Worm (Caenorhabditis elegans) whole organism, L4 larva: Measurements from ENCODE around the gene hda-2.
A peak's percentile ranks its signal among the peaks of the same experiment; 100 is the strongest.

Experiments used
- F26F4.8 ChIP-seq: fragments of 200-800 bp; sonication (Bioruptor generic); conservative IDR thresholded peaks from 2 replicates; pipeline ENCODE4 v1.3.6; 2022; ENCODE audit warnings: missing genetic modification characterization, missing compliant biosample characterization
- F49E8.2 ChIP-seq: sonication (generic microtip); optimal IDR thresholded peaks from 2 replicates; lab custom pipeline; 2016; ENCODE audit warnings: missing compliant biosample characterization, mild to moderate bottlenecking, missing genetic modification characterization, borderline replicate concordance
- T20F7.1 ChIP-seq: fragments of 200-800 bp; sonication (Bioruptor generic); optimal IDR thresholded peaks from 2 replicates; lab custom pipeline; 2018; ENCODE audit warnings: mild to moderate bottlenecking, missing genetic modification characterization, missing compliant biosample characterization
- Y105C5A.15 ChIP-seq: fragments of 200-800 bp; sonication (Bioruptor generic); IDR thresholded peaks from 2 replicates; pipeline ENCODE4 v1.3.6; 2022; ENCODE audit warnings: missing genetic modification characterization, missing compliant biosample characterization
- aha-1 ChIP-seq: fragments of 150-350 bp; peaks from one replicate; lab custom pipeline; 2014; ENCODE audit warnings: missing biosample characterization, missing genetic modification characterization
- aly-2 ChIP-seq: sonication (generic microtip); optimal IDR thresholded peaks from 2 replicates; lab custom pipeline; 2018; ENCODE audit warnings: missing biosample characterization, missing genetic modification characterization
- attf-4 ChIP-seq: sonication (generic microtip); optimal IDR thresholded peaks from 3 replicates; lab custom pipeline; 2017; ENCODE audit warnings: missing biosample characterization, missing genetic modification characterization
- ceh-20 ChIP-seq: fragments of 200-800 bp; sonication (Bioruptor generic); IDR thresholded peaks from 2 replicates; pipeline ENCODE4 v1.3.6; 2022; ENCODE audit warnings: missing genetic modification reagents, missing genetic modification characterization, missing compliant biosample characterization
- ceh-28 ChIP-seq: fragments of 150-350 bp; optimal IDR thresholded peaks from 2 replicates; lab custom pipeline; 2014; ENCODE audit warnings: missing biosample characterization, missing genetic modification reagents, missing genetic modification characterization
- ceh-44 ChIP-seq: fragments of 200-800 bp; sonication (Bioruptor generic); IDR thresholded peaks from 2 replicates; pipeline ENCODE4 v1.3.6; 2022; ENCODE audit warnings: missing genetic modification reagents, missing genetic modification characterization, missing compliant biosample characterization
- ceh-62 ChIP-seq: sonication (generic microtip); optimal IDR thresholded peaks from 2 replicates; lab custom pipeline; 2017; ENCODE audit warnings: missing biosample characterization, missing genetic modification characterization
- ces-1 ChIP-seq: fragments of 150-350 bp; sonication (generic microtip); optimal IDR thresholded peaks from 4 replicates; lab custom pipeline; 2014; ENCODE audit warnings: missing biosample characterization, missing genetic modification reagents, missing genetic modification characterization
- ctbp-1 ChIP-seq: fragments of 200-800 bp; sonication (Bioruptor generic); IDR thresholded peaks from 2 replicates; pipeline ENCODE4 v1.3.6; 2022; ENCODE audit warnings: missing genetic modification reagents, missing genetic modification characterization, missing compliant biosample characterization
- daf-19 ChIP-seq: fragments of 200-800 bp; sonication (Bioruptor generic); conservative IDR thresholded peaks from 2 replicates; pipeline ENCODE4 v1.3.6; 2022; ENCODE audit warnings: missing genetic modification characterization, missing compliant biosample characterization
- daf-8 ChIP-seq: fragments of 200-800 bp; sonication (Bioruptor generic); IDR thresholded peaks from 2 replicates; pipeline ENCODE4 v1.3.6; 2022; ENCODE audit warnings: missing genetic modification characterization, missing compliant biosample characterization
- dmd-6 ChIP-seq: fragments of 200-800 bp; sonication (Bioruptor generic); IDR thresholded peaks from 2 replicates; pipeline ENCODE4 v1.3.6; 2022; ENCODE audit warnings: missing genetic modification reagents, missing genetic modification characterization, missing compliant biosample characterization
- dpl-1 ChIP-seq: fragments of 150-350 bp; optimal IDR thresholded peaks from 2 replicates; lab custom pipeline; 2014; ENCODE audit warnings: missing biosample characterization, missing genetic modification reagents, missing genetic modification characterization
- egl-43 ChIP-seq: fragments of 200-800 bp; sonication (Bioruptor generic); IDR thresholded peaks from 2 replicates; pipeline ENCODE4 v1.3.6; 2022; ENCODE audit warnings: missing genetic modification reagents, missing genetic modification characterization, missing compliant biosample characterization
- fkh-10 ChIP-seq: fragments of 150-350 bp; optimal IDR thresholded peaks from 2 replicates; lab custom pipeline; 2014; ENCODE audit warnings: missing biosample characterization, missing genetic modification reagents, missing genetic modification characterization
- hif-1 ChIP-seq, 2 experiments: sonication (generic microtip); optimal IDR thresholded peaks; 2 replicates each; lab custom pipeline; 2016 to 2017; ENCODE audit warnings: missing compliant biosample characterization in 2 of 2, missing genetic modification characterization in 2 of 2, missing genetic modification reagents in 2 of 2, missing genotype in 2 of 2, mild to moderate bottlenecking in 1 of 2
- jun-1 ChIP-seq: fragments of 150-350 bp; optimal IDR thresholded peaks from 2 replicates; lab custom pipeline; 2014; ENCODE audit warnings: missing biosample characterization, missing genetic modification reagents, missing genetic modification characterization
- lin-1 ChIP-seq: fragments of 200-800 bp; sonication (Bioruptor generic); IDR thresholded peaks from 2 replicates; pipeline ENCODE4 v1.3.6; 2022; ENCODE audit warnings: missing genetic modification reagents, missing genetic modification characterization, missing compliant biosample characterization
- lsy-2 ChIP-seq, 2 experiments: fragments of 150-350 bp in 1 of 2; sonication (generic microtip) in 1 of 2; optimal IDR thresholded peaks; 2 replicates each; lab custom pipeline; 2014 to 2017; ENCODE audit warnings: missing biosample characterization in 2 of 2, missing genetic modification characterization in 2 of 2
- madf-9 ChIP-seq: fragments of 200-800 bp; sonication (Bioruptor generic); conservative IDR thresholded peaks from 2 replicates; pipeline ENCODE4 v1.3.6; 2022; ENCODE audit warnings: missing genetic modification reagents, missing genetic modification characterization, missing compliant biosample characterization
- mdl-1 ChIP-seq, 2 experiments: fragments of 150-350 bp in 1 of 2; sonication (generic microtip) in 1 of 2; optimal IDR thresholded peaks; 2 replicates each; lab custom pipeline; 2014 to 2017; ENCODE audit warnings: missing biosample characterization in 2 of 2, missing genetic modification characterization in 2 of 2
- mdt-29 ChIP-seq: fragments of 200-800 bp; sonication (Bioruptor generic); IDR thresholded peaks from 2 replicates; pipeline ENCODE4 v1.3.6; 2022; ENCODE audit warnings: missing genetic modification reagents, missing genetic modification characterization, missing compliant biosample characterization
- mep-1 ChIP-seq: fragments of 150-350 bp; sonication (generic microtip); optimal IDR thresholded peaks from 3 replicates; lab custom pipeline; 2014; ENCODE audit warnings: missing biosample characterization, missing genetic modification characterization
- nhr-102 ChIP-seq: sonication (generic microtip); optimal IDR thresholded peaks from 2 replicates; lab custom pipeline; 2016; ENCODE audit warnings: mild to moderate bottlenecking, missing genetic modification characterization, moderate library complexity, missing compliant biosample characterization
- nhr-11 ChIP-seq: fragments of 150-350 bp; optimal IDR thresholded peaks from 2 replicates; lab custom pipeline; 2014; ENCODE audit warnings: missing biosample characterization, missing genetic modification characterization
- nhr-111 ChIP-seq: fragments of 200-800 bp; sonication (Bioruptor generic); optimal IDR thresholded peaks from 2 replicates; lab custom pipeline; 2018; ENCODE audit warnings: mild to moderate bottlenecking, missing genetic modification characterization, missing compliant biosample characterization
- nhr-28 ChIP-seq: fragments of 150-350 bp; optimal IDR thresholded peaks from 2 replicates; lab custom pipeline; 2014; ENCODE audit warnings: missing biosample characterization, missing genetic modification characterization
- nhr-41 ChIP-seq: fragments of 200-800 bp; sonication (Bioruptor generic); IDR thresholded peaks from 2 replicates; pipeline ENCODE4 v1.3.6; 2022; ENCODE audit warnings: missing genetic modification reagents, missing genetic modification characterization, missing compliant biosample characterization
- nhr-48 ChIP-seq: sonication (generic microtip); optimal IDR thresholded peaks from 2 replicates; lab custom pipeline; 2016; ENCODE audit warnings: mild to moderate bottlenecking, missing genetic modification characterization, missing compliant biosample characterization
- nhr-6 ChIP-seq: fragments of 150-350 bp; optimal IDR thresholded peaks from 2 replicates; lab custom pipeline; 2014; ENCODE audit warnings: missing biosample characterization, missing genetic modification characterization
- nhr-76 ChIP-seq: fragments of 150-350 bp; optimal IDR thresholded peaks from 2 replicates; lab custom pipeline; 2014; ENCODE audit warnings: missing biosample characterization, missing genetic modification characterization
- pha-4 ChIP-seq, 2 experiments: fragments of 150-350 bp in 1 of 2; fragments of 200-800 bp in 1 of 2; sonication (Bioruptor generic) in 1 of 2; IDR thresholded peaks in 1 of 2; optimal IDR thresholded peaks in 1 of 2; 2 replicates each; pipeline versions ENCODE4 v1.3.6 to Lab custom; 2014 to 2022; ENCODE audit warnings: missing genetic modification characterization in 2 of 2, missing genetic modification reagents in 2 of 2, missing biosample characterization in 1 of 2, missing compliant biosample characterization in 1 of 2
- php-3 ChIP-seq: fragments of 200-800 bp; sonication (Bioruptor generic); IDR thresholded peaks from 2 replicates; pipeline ENCODE4 v1.3.6; 2022; ENCODE audit warnings: missing genetic modification reagents, missing genetic modification characterization, missing compliant biosample characterization
- pqm-1 ChIP-seq: sonication (generic microtip); optimal IDR thresholded peaks from 2 replicates; lab custom pipeline; 2017; ENCODE audit warnings: missing biosample characterization, missing genetic modification characterization
- rbr-2 ChIP-seq: sonication (generic microtip); optimal IDR thresholded peaks from 2 replicates; lab custom pipeline; 2016; ENCODE audit warnings: missing genotype, missing genetic modification characterization, missing compliant biosample characterization
- saeg-2 ChIP-seq: fragments of 200-800 bp; sonication (Bioruptor generic); IDR thresholded peaks from 2 replicates; pipeline ENCODE4 v1.3.6; 2022; ENCODE audit warnings: missing genetic modification reagents, missing genetic modification characterization, missing compliant biosample characterization
- sdz-12 ChIP-seq: fragments of 200-800 bp; sonication (Bioruptor generic); optimal IDR thresholded peaks from 2 replicates; lab custom pipeline; 2018; ENCODE audit warnings: mild to moderate bottlenecking, missing genetic modification characterization, missing compliant biosample characterization
- snpc-1.2 ChIP-seq: fragments of 200-800 bp; sonication (Bioruptor generic); IDR thresholded peaks from 2 replicates; pipeline ENCODE4 v1.3.6; 2022; ENCODE audit warnings: missing genetic modification reagents, missing genetic modification characterization, missing compliant biosample characterization
- snpc-4 ChIP-seq: fragments of 150-350 bp; optimal IDR thresholded peaks from 2 replicates; lab custom pipeline; 2014; ENCODE audit warnings: missing biosample characterization, missing genetic modification characterization
- spr-1 ChIP-seq: sonication (generic microtip); optimal IDR thresholded peaks from 2 replicates; lab custom pipeline; 2016; ENCODE audit warnings: mild to moderate bottlenecking, missing genetic modification characterization, missing compliant biosample characterization
- unc-62 ChIP-seq, 3 experiments: fragments of 150-350 bp in 1 of 3; sonication (generic microtip); optimal IDR thresholded peaks in 2 of 3; peaks in 1 of 3; 1 replicate in 1 of 3; 2 replicates in 2 of 3; lab custom pipeline; 2014 to 2017; ENCODE audit warnings: missing biosample characterization in 3 of 3, missing genetic modification characterization in 3 of 3, missing genetic modification reagents in 3 of 3, missing genotype in 1 of 3
- zag-1 ChIP-seq: fragments of 150-350 bp; optimal IDR thresholded peaks from 2 replicates; lab custom pipeline; 2014; ENCODE audit warnings: missing biosample characterization, missing genetic modification characterization
- zip-2 ChIP-seq: fragments of 150-350 bp; optimal IDR thresholded peaks from 2 replicates; lab custom pipeline; 2014; ENCODE audit warnings: missing biosample characterization, missing genetic modification characterization
- ztf-11 ChIP-seq: fragments of 150-350 bp; optimal IDR thresholded peaks from 2 replicates; lab custom pipeline; 2014; ENCODE audit warnings: missing biosample characterization, missing genetic modification characterization
- ztf-7 ChIP-seq: fragments of 150-350 bp; optimal IDR thresholded peaks from 2 replicates; lab custom pipeline; 2014; ENCODE audit warnings: missing biosample characterization, missing genetic modification characterization

hda-2 gene

DNA sequence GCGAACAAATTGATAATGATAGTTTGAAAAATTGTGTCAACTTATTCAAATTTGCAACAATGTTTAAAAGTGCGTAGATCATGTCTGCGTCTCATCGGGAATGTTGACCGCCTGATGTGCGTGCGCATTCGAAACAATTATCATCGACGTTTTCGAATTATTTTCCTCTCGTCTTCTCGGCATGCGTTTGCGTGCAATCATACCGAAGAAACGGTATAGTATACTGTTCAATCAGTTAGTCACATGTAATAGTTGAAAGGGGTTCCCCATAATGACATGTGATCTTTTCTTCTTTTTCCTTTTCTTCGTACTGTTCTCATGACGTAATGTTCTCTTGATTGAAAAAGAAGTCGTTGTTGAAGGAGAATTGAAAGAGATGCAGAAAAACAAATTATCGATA lies 5.6 kb downstream of the hda-2 start (continued):
- TF ChIP-seq lin-1 (GFP tag; lab: Robert Waterston, UW) (peak; percentile 60; the same call in 1 of the 2 replicates), attf-4 (tag; lab: Kevin White, UChicago) (no peak), ctbp-1 (GFP tag; lab: Robert Waterston, UW) (no peak), T20F7.1 (GFP tag; lab: Kevin White, UChicago) (peak; percentile 78), nhr-111 (GFP tag; lab: Kevin White, UChicago) (no peak), daf-8 (GFP tag; lab: Robert Waterston, UW) (no peak), mdt-29 (GFP tag; lab: Robert Waterston, UW) (peak; percentile 73; the same call in 1 of the 2 replicates), madf-9 (peak; percentile 6; the same call in 1 of the 2 replicates), ceh-28 (tag; lab: Kevin White, UChicago) (no peak), ces-1 (no peak)
- TF ChIP-seq, all 104 proteins: peak for 44

DNA sequence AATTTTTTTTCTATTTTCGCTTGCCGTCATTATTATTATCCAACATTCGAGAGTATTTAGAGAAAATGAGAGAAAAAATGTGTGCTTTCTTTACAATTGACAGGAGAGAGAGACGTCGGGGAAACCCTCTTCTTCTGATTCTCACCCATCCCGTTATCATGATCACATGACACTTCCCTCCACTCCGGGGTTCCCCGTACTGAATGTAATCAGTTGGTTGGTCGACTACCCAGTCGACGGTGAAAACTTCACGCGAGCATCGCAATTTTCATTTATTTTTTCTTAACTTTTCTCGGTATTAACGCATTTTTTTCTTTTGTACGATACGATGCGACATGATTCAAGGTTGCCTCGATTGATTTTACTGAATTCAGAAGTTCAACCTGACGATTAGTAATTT lies 6.2 kb downstream of the hda-2 start:
- TF ChIP-seq nhr-102 (tag; lab: Kevin White, UChicago) (no peak), nhr-11 (peak; percentile 35), zag-1 (tag; lab: Kevin White, UChicago) (no peak), ceh-62 (no peak), sdz-12 (no peak), mdt-29 (GFP tag; lab: Robert Waterston, UW) (0 out of 2 replicates have a peak, but pooled peaks have one; percentile 27), daf-19 (GFP tag; lab: Robert Waterston, UW) (no peak), mdl-1 (tag; optimal IDR thresholded peaks at IDR 0.05; lab: Kevin White, UChicago) (peak; percentile 57 to 76), rbr-2 (tag; lab: Kevin White, UChicago) (no peak), F26F4.8 (GFP tag; lab: Robert Waterston, UW) (no peak), mep-1 (tag; lab: Kevin White, UChicago) (peak; percentile 15), dmd-6 (GFP tag; lab: Robert Waterston, UW) (peak; percentile 95), fkh-10 (GFP tag; lab: Kevin White, UChicago) (no peak), unc-62 (GFP tag; optimal IDR thresholded peaks at IDR 0.05 in 1 of 2; lab: Kevin White, UChicago) (no peak), unc-62 (tag; optimal IDR thresholded peaks at IDR 0.05; lab: Kevin White, UChicago) (no peak), nhr-41 (no peak), snpc-1.2 (GFP tag; lab: Robert Waterston, UW) (no peak), nhr-76 (tag; lab: Kevin White, UChicago) (no peak), ceh-44 (GFP tag; lab: Robert Waterston, UW) (no peak), snpc-4 (tag; lab: Kevin White, UChicago) (no peak), pha-4 (GFP tag; IDR thresholded peaks at IDR 0.05; lab: Robert Waterston, UW) (peak; percentile 34; the same call in 1 of the 2 replicates), pha-4 (tag; optimal IDR thresholded peaks at IDR 0.05; lab: Kevin White, UChicago) (no peak), ceh-20 (GFP tag; lab: Robert Waterston, UW) (no peak), spr-1 (tag; lab: Kevin White, UChicago) (no peak), nhr-28 (tag; lab: Kevin White, UChicago) (peak; percentile 70), ces-1 (no peak), saeg-2 (GFP tag; lab: Robert Waterston, UW) (no peak; the same call in 1 of the 2 replicates), lin-1 (GFP tag; lab: Robert Waterston, UW) (no peak; the same call in 1 of the 2 replicates), egl-43 (GFP tag; lab: Robert Waterston, UW) (peak; percentile 53; the same call in 1 of the 2 replicates), aly-2 (tag; lab: Kevin White, UChicago) (no peak), ztf-7 (tag; lab: Kevin White, UChicago) (no peak), zip-2 (tag; lab: Kevin White, UChicago) (no peak), dpl-1 (GFP tag; lab: Kevin White, UChicago) (no peak), hif-1 (tag; optimal IDR thresholded peaks at IDR 0.05; lab: Kevin White, UChicago) (no peak), lsy-2 (tag; optimal IDR thresholded peaks at IDR 0.05; lab: Kevin White, UChicago) (peak; percentile 22 to 41), pqm-1 (tag; lab: Kevin White, UChicago) (peak; percentile 11), aha-1 (peak; percentile 98), php-3 (GFP tag; lab: Robert Waterston, UW) (no peak), nhr-6 (tag; lab: Kevin White, UChicago) (no peak), Y105C5A.15 (no peak), jun-1 (tag; lab: Kevin White, UChicago) (no peak), F49E8.2 (tag; lab: Kevin White, UChicago) (no peak), nhr-48 (tag; lab: Kevin White, UChicago) (peak; percentile 70), ztf-11 (tag; lab: Kevin White, UChicago) (no peak)
